Worm (Caenorhabditis elegans): ENCODE data around the gene F19B6.10.

ce11 chrIV:12301161-12301560, 35.8 kb upstream of the F19B6.10 start, which contains the start of gene oac-59:
- TF ChIP-seq him-1 (tag; optimal IDR thresholded peaks at IDR 0.05) (no peak), W03F9.2 (tag; optimal IDR thresholded peaks at IDR 0.05) (no peak)
